Fruit fly (Drosophila melanogaster) whole organism, embryonic: ENCODE results near the gene ND-18.

Experiments
- Atf-2 ChIP-seq: fragments of 200-800 bp; sonication (Bioruptor generic); optimal IDR thresholded peaks from 2 replicates; lab custom pipeline; 2016; ENCODE audit warnings: missing biosample characterization, missing genetic modification characterization
- B-H1 ChIP-seq: fragments of 200-800 bp; sonication (Bioruptor generic); IDR thresholded peaks from 3 replicates; pipeline ENCODE4 v1.3.6; 2022; ENCODE audit warnings: missing biosample characterization, missing genetic modification characterization
- CG10462 ChIP-seq: fragments of 200-800 bp; sonication (Bioruptor generic); optimal IDR thresholded peaks from 2 replicates; lab custom pipeline; 2016; ENCODE audit warnings: missing biosample characterization, missing genetic modification characterization
- CG11085 ChIP-seq: fragments of 200-800 bp; sonication (Bioruptor generic); IDR thresholded peaks from 2 replicates; pipeline ENCODE4 v1.3.6; 2022; ENCODE audit warnings: missing biosample characterization, missing genetic modification characterization
- CG11247 ChIP-seq: fragments of 200-800 bp; sonication (Bioruptor generic); IDR thresholded peaks from 2 replicates; pipeline ENCODE4 v1.3.6; 2022; ENCODE audit warnings: missing biosample characterization, missing genetic modification characterization
- CG12104 ChIP-seq: fragments of 200-800 bp; sonication (Bioruptor generic); optimal IDR thresholded peaks from 3 replicates; lab custom pipeline; 2016; ENCODE audit warnings: missing biosample characterization, missing genetic modification characterization
- CG14860 ChIP-seq: fragments of 200-800 bp; sonication (Bioruptor generic); IDR thresholded peaks from 3 replicates; pipeline ENCODE4 v1.3.6; 2022; ENCODE audit warnings: missing biosample characterization, missing genetic modification characterization; ENCODE audit not compliant: partially characterized antibody
- CG1647 ChIP-seq: fragments of 200-800 bp; sonication (Bioruptor generic); optimal IDR thresholded peaks from 3 replicates; lab custom pipeline; 2016; ENCODE audit warnings: missing biosample characterization, missing genetic modification characterization
- CG17359 ChIP-seq: fragments of 200-800 bp; sonication (Bioruptor generic); optimal IDR thresholded peaks from 3 replicates; lab custom pipeline; 2018; ENCODE audit warnings: missing biosample characterization, mild to moderate bottlenecking, missing genetic modification characterization, moderate library complexity
- CG18476 ChIP-seq: fragments of 200-800 bp; sonication (Bioruptor generic); optimal IDR thresholded peaks from 2 replicates; lab custom pipeline; 2016; ENCODE audit warnings: missing biosample characterization, mild to moderate bottlenecking, missing genetic modification characterization
- CG2678 ChIP-seq: fragments of 200-800 bp; sonication (Bioruptor generic); optimal IDR thresholded peaks from 3 replicates; lab custom pipeline; 2019; ENCODE audit warnings: missing biosample characterization, mild to moderate bottlenecking, missing genetic modification characterization, moderate library complexity
- CG31441 ChIP-seq: fragments of 200-800 bp; sonication (Bioruptor generic); IDR thresholded peaks from 2 replicates; pipeline ENCODE4 v1.3.6; 2022; ENCODE audit warnings: missing biosample characterization, missing genetic modification characterization
- CG3281 ChIP-seq: fragments of 200-800 bp; sonication (Bioruptor generic); optimal IDR thresholded peaks from 3 replicates; lab custom pipeline; 2017; ENCODE audit warnings: missing biosample characterization, mild to moderate bottlenecking, missing genetic modification characterization
- CG4282 ChIP-seq: fragments of 200-800 bp; sonication (Bioruptor generic); optimal IDR thresholded peaks from 2 replicates; lab custom pipeline; 2016; ENCODE audit warnings: missing biosample characterization, missing genetic modification characterization
- CG4617 ChIP-seq: fragments of 200-800 bp; sonication (Bioruptor generic); optimal IDR thresholded peaks from 3 replicates; lab custom pipeline; 2016; ENCODE audit warnings: missing biosample characterization, missing genetic modification characterization, borderline replicate concordance
- CG4707 ChIP-seq: fragments of 200-800 bp; sonication (Bioruptor generic); optimal IDR thresholded peaks from 2 replicates; lab custom pipeline; 2018; ENCODE audit warnings: missing biosample characterization, mild to moderate bottlenecking, missing genetic modification characterization, moderate library complexity
- CG5180 ChIP-seq: fragments of 200-800 bp; sonication (Bioruptor generic); optimal IDR thresholded peaks from 3 replicates; lab custom pipeline; 2017; ENCODE audit warnings: missing biosample characterization, missing genetic modification characterization, mild to moderate bottlenecking, moderate library complexity, missing genetic modification reagents
- CG6791 ChIP-seq: fragments of 200-800 bp; sonication (Bioruptor generic); IDR thresholded peaks from 3 replicates; pipeline ENCODE4 v1.3.6; 2022; ENCODE audit warnings: missing biosample characterization, missing genetic modification characterization; ENCODE audit not compliant: partially characterized antibody
- CG6854 ChIP-seq: fragments of 200-800 bp; sonication (Bioruptor generic); optimal IDR thresholded peaks from 3 replicates; lab custom pipeline; 2017; ENCODE audit warnings: missing biosample characterization, mild to moderate bottlenecking, missing genetic modification characterization
- CG8478 ChIP-seq: fragments of >200 bp; optimal IDR thresholded peaks from 2 replicates; lab custom pipeline; 2018
- CG9437 ChIP-seq: fragments of 200-800 bp; sonication (Bioruptor generic); optimal IDR thresholded peaks from 2 replicates; lab custom pipeline; 2018; ENCODE audit warnings: missing biosample characterization, mild to moderate bottlenecking, missing genetic modification characterization
- CG9876 ChIP-seq: fragments of 200-800 bp; sonication (Bioruptor generic); optimal IDR thresholded peaks from 2 replicates; lab custom pipeline; 2016; ENCODE audit warnings: missing biosample characterization, missing genetic modification characterization
- Dfd ChIP-seq, 2 experiments: fragments of >200 bp; optimal IDR thresholded peaks; 2 replicates each; lab custom pipeline; 2017; ENCODE audit warnings: missing biosample characterization in 2 of 2, missing genetic modification characterization in 2 of 2
- H2.0 ChIP-seq: fragments of 200-800 bp; sonication (Bioruptor generic); IDR thresholded peaks from 2 replicates; pipeline ENCODE4 v1.3.6; 2022; ENCODE audit warnings: missing biosample characterization, missing genetic modification characterization
- Jarid2 ChIP-seq: fragments of 200-800 bp; sonication (Bioruptor generic); optimal IDR thresholded peaks from 3 replicates; lab custom pipeline; 2017; ENCODE audit warnings: mild to moderate bottlenecking, missing biosample characterization, missing genetic modification reagents, missing genetic modification characterization
- Mes4 ChIP-seq: fragments of 200-800 bp; sonication (Bioruptor generic); optimal IDR thresholded peaks from 2 replicates; lab custom pipeline; 2016; ENCODE audit warnings: missing biosample characterization, missing genetic modification characterization
- Neu2 ChIP-seq: fragments of 200-800 bp; sonication (Bioruptor generic); optimal IDR thresholded peaks from 3 replicates; lab custom pipeline; 2016; ENCODE audit warnings: missing biosample characterization, missing genetic modification characterization, borderline replicate concordance
- Opbp ChIP-seq: fragments of 200-800 bp; sonication (Bioruptor generic); IDR thresholded peaks from 3 replicates; pipeline ENCODE4 v1.3.6; 2022; ENCODE audit warnings: missing biosample characterization, missing genetic modification characterization; ENCODE audit not compliant: partially characterized antibody
- Six4 ChIP-seq: fragments of 200-800 bp; sonication (Bioruptor generic); optimal IDR thresholded peaks from 2 replicates; lab custom pipeline; 2016; ENCODE audit warnings: missing biosample characterization, missing genetic modification characterization
- YL-1 ChIP-seq: fragments of 200-800 bp; sonication (Bioruptor generic); optimal IDR thresholded peaks from 3 replicates; lab custom pipeline; 2017; ENCODE audit warnings: missing biosample characterization, mild to moderate bottlenecking, missing genetic modification characterization
- aop ChIP-seq: fragments of 200-800 bp; sonication (Bioruptor generic); IDR thresholded peaks from 2 replicates; pipeline ENCODE4 v1.3.6; 2022; ENCODE audit warnings: missing biosample characterization, missing genetic modification characterization
- crc ChIP-seq: fragments of 200-800 bp; sonication (Bioruptor generic); optimal IDR thresholded peaks from 2 replicates; lab custom pipeline; 2016; ENCODE audit warnings: missing biosample characterization, missing genetic modification characterization
- crol ChIP-seq: fragments of 200-800 bp; sonication (Bioruptor generic); IDR thresholded peaks from 2 replicates; pipeline ENCODE4 v1.3.6; 2022; ENCODE audit warnings: missing biosample characterization, missing genetic modification characterization
- exex ChIP-seq: fragments of 200-800 bp; sonication (Bioruptor generic); optimal IDR thresholded peaks from 4 replicates; lab custom pipeline; 2018; ENCODE audit warnings: missing biosample characterization, mild to moderate bottlenecking, missing genetic modification characterization, moderate library complexity
- fd102C ChIP-seq: fragments of 200-800 bp; sonication (Bioruptor generic); optimal IDR thresholded peaks from 2 replicates; lab custom pipeline; 2018; ENCODE audit warnings: missing biosample characterization, mild to moderate bottlenecking, missing genetic modification characterization, moderate library complexity
- hbn ChIP-seq: fragments of 200-800 bp; sonication (Bioruptor generic); IDR thresholded peaks from 2 replicates; pipeline ENCODE4 v1.3.6; 2022; ENCODE audit warnings: missing biosample characterization, missing genetic modification characterization; ENCODE audit not compliant: partially characterized antibody
- inv ChIP-seq: fragments of 200-800 bp; sonication (Bioruptor generic); IDR thresholded peaks from 2 replicates; pipeline ENCODE4 v1.3.6; 2022; ENCODE audit warnings: missing biosample characterization, missing genetic modification characterization; ENCODE audit not compliant: partially characterized antibody
- lov ChIP-seq, 2 experiments: fragments of 200-800 bp in 1 of 2; fragments of >200 bp in 1 of 2; sonication (Bioruptor generic) in 1 of 2; IDR thresholded peaks in 1 of 2; optimal IDR thresholded peaks in 1 of 2; 2 replicates in 1 of 2; 3 replicates in 1 of 2; pipeline versions ENCODE4 v1.3.6 to Lab custom; 2017 to 2022; ENCODE audit warnings: missing biosample characterization in 1 of 2, missing genetic modification characterization in 1 of 2
- org-1 ChIP-seq: fragments of 200-800 bp; sonication (Bioruptor generic); optimal IDR thresholded peaks from 2 replicates; lab custom pipeline; 2017; ENCODE audit warnings: missing biosample characterization, missing genetic modification characterization
- pho ChIP-seq: fragments of 200-800 bp; sonication (Bioruptor generic); optimal IDR thresholded peaks from 2 replicates; lab custom pipeline; 2016; ENCODE audit warnings: missing biosample characterization, missing genetic modification characterization
- pita ChIP-seq: fragments of 200-800 bp; sonication (Bioruptor generic); optimal IDR thresholded peaks from 2 replicates; lab custom pipeline; 2017; ENCODE audit warnings: missing biosample characterization, mild to moderate bottlenecking, missing genetic modification characterization
- sens-2 ChIP-seq: fragments of 200-800 bp; sonication (Bioruptor generic); IDR thresholded peaks from 2 replicates; pipeline ENCODE4 v1.3.6; 2022; ENCODE audit warnings: missing biosample characterization, missing genetic modification characterization
- sima ChIP-seq: fragments of 200-800 bp; sonication (Bioruptor generic); optimal IDR thresholded peaks from 2 replicates; lab custom pipeline; 2016; ENCODE audit warnings: missing biosample characterization, missing genetic modification characterization
- ssp ChIP-seq: fragments of 200-800 bp; sonication (Bioruptor generic); IDR thresholded peaks from 2 replicates; pipeline ENCODE4 v1.3.6; 2022; ENCODE audit warnings: missing biosample characterization, missing genetic modification characterization
- tap ChIP-seq: fragments of 200-800 bp; optimal IDR thresholded peaks from 3 replicates; lab custom pipeline; 2019; ENCODE audit warnings: missing biosample characterization, mild to moderate bottlenecking, missing genetic modification characterization, moderate library complexity
- trh ChIP-seq: fragments of 200-800 bp; sonication (Bioruptor generic); optimal IDR thresholded peaks from 2 replicates; lab custom pipeline; 2016; ENCODE audit warnings: missing biosample characterization, missing genetic modification characterization
- unpg ChIP-seq: fragments of 200-800 bp; sonication (Bioruptor generic); optimal IDR thresholded peaks from 3 replicates; lab custom pipeline; 2018; ENCODE audit warnings: missing biosample characterization, mild to moderate bottlenecking, missing genetic modification characterization, moderate library complexity
- vnd ChIP-seq: fragments of 200-800 bp; sonication (Bioruptor generic); IDR thresholded peaks from 3 replicates; pipeline ENCODE4 v1.3.6; 2022; ENCODE audit warnings: missing biosample characterization, missing genetic modification characterization; ENCODE audit not compliant: partially characterized antibody

ND-18 gene

DNA sequence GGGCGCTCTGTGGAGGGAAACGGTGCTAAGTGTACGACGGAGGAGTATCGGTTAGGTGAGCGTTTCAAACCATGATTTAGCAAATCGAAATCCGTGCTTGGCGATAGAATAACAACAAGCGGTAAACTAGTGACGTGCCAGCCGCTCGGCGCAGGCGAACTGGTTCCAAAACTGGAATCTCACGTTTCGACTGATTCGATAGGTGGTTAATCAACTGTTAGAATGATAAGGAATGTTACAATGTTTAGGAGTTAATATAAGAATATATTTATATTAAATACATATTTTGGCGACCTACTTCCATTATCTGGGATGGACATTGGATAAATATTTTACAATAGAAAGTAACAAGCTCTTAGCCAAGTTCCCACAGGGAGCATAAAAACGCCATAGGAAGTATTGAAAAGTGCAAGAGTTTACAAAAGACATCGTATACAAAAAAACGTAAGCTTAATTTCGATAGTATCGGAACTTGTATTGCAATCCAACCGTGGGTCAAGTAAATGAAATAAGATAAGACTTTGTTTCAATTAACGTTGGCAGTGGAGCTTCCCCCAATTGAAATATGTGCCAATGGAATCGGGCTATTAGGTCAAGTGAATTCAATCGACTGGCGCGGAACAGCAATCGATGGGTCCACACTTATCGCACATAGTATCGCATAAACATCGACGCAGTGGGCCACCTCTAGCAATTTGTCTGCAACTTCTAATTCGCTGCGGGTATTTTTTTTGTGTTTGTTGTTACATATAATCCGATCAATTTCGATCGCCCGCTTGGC is 2.8 kb downstream of the ND-18 start, which contains the start of the genes ksh, CG14200 and Pfrx (continued):
- no peak for TF ChIP-seq CG31441 (GFP tag; lab: Robert Waterston, UW)
- TF ChIP-seq Atf-2: no peak
- TF ChIP-seq CG5180 (GFP tag; lab: Kevin White, UChicago): no peak
- TF ChIP-seq Opbp: peak; percentile 92
- TF ChIP-seq CG1647 (GFP tag; lab: Kevin White, UChicago): no peak
- no peak for TF ChIP-seq H2.0
- no peak for TF ChIP-seq tap (tag; lab: Kevin White, UChicago)
- TF ChIP-seq lov (optimal IDR thresholded peaks at IDR 0.05; lab: Kevin White, UChicago): no peak
- no peak for TF ChIP-seq lov (GFP tag; IDR thresholded peaks at IDR 0.05; lab: Robert Waterston, UW)
- TF ChIP-seq CG11085 (GFP tag; lab: Robert Waterston, UW): no peak
- no peak for TF ChIP-seq trh
- TF ChIP-seq pho (GFP tag; lab: Kevin White, UChicago): peak; percentile 8
- no peak for TF ChIP-seq CG3281 (GFP tag; lab: Kevin White, UChicago)
- no peak for TF ChIP-seq pita (GFP tag; lab: Kevin White, UChicago)
- TF ChIP-seq CG9437 (GFP tag; lab: Kevin White, UChicago): peak; percentile 47
- TF ChIP-seq CG2678 (tag; lab: Kevin White, UChicago): no peak
- TF ChIP-seq CG9876: no peak
- TF ChIP-seq exex (tag; lab: Kevin White, UChicago): no peak
- TF ChIP-seq CG4282: no peak
- TF ChIP-seq CG18476 (GFP tag; lab: Kevin White, UChicago): no peak
- TF ChIP-seq CG4617 (GFP tag; lab: Kevin White, UChicago): no peak
- no peak for TF ChIP-seq Neu2 (GFP tag; lab: Kevin White, UChicago)
- no peak for TF ChIP-seq CG4707 (GFP tag; lab: Kevin White, UChicago)
- no peak for TF ChIP-seq crc (GFP tag; lab: Kevin White, UChicago)
- TF ChIP-seq crol (GFP tag; lab: Robert Waterston, UW): no peak
- peak; percentile 61 for TF ChIP-seq hbn (GFP tag; lab: Robert Waterston, UW)
- peak; percentile 94 for TF ChIP-seq CG6791
- TF ChIP-seq aop (GFP tag; lab: Robert Waterston, UW): no peak
- no peak for TF ChIP-seq B-H1 (GFP tag; lab: Robert Waterston, UW)
- TF ChIP-seq YL-1: no peak
- no peak for TF ChIP-seq CG6854
- TF ChIP-seq CG11247: no peak
- no peak for TF ChIP-seq CG10462 (GFP tag; lab: Kevin White, UChicago)
- no peak for TF ChIP-seq sima (GFP tag; lab: Kevin White, UChicago)
- TF ChIP-seq Jarid2 (GFP tag; lab: Kevin White, UChicago): no peak
- no peak for TF ChIP-seq CG12104 (GFP tag; lab: Kevin White, UChicago)

DNA sequence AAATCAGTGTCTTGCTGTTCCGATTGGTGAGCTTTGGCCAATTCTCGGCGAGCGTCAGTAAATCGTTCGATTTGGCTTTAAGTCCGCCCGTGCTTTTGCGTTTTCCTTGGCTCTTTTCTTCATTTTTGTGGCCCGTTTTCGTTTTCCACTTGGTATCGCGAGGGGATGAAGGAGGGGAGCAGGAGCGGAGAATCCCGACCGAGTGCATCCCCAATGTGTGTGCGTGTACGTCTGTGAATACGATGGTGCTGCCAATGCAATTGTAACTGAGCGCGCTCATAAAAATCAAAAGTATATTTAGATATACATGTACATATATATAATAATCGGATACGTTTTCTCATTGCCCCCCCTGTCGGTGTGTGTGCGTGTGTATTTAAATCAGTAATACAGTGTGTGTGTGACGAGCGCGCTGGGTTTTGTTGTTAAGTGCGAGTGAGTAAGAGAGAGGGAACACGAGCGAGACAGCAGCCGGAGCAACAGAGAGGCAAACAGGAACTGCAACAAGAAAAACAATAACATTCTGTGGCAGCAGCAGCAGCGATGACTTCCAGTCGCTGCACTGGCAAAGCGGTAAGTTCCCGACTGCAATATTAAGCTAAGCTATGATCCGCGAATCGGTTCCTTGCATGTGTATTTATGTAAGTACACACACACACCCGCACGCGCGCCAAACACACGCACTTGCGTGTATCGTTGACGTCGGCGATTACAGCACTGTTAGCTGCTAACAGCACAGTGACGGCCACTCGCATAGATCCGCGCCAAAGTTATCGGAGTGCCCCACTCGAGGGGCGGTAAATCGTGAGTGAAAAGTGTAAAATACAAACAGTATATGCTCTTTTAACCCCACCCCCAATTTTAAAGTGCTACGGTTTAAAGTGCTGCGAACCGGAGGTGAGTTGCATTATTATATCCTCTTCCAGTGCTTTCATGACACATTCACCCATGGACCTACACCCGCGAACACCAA is 3.7 kb downstream of the ND-18 start:
- no peak for TF ChIP-seq Dfd (GFP tag; optimal IDR thresholded peaks at IDR 0.05; lab: Kevin White, UChicago)
- TF ChIP-seq fd102C (GFP tag; lab: Kevin White, UChicago): no peak
- TF ChIP-seq vnd (GFP tag; lab: Robert Waterston, UW): no peak
- no peak for TF ChIP-seq CG14860 (GFP tag; lab: Robert Waterston, UW)
- TF ChIP-seq unpg: peak; percentile 66
- no peak for TF ChIP-seq Six4 (GFP tag; lab: Kevin White, UChicago)
- TF ChIP-seq sens-2 (GFP tag; lab: Robert Waterston, UW): no peak
- TF ChIP-seq ssp (GFP tag; lab: Robert Waterston, UW): peak; percentile 47; the same call in 1 of the 2 replicates
- TF ChIP-seq CG17359: peak; percentile 44
- TF ChIP-seq org-1: peak; percentile 74
- peak; percentile 22 for TF ChIP-seq Mes4 (GFP tag; lab: Kevin White, UChicago)
- TF ChIP-seq inv: no peak
- peak; percentile 94 for TF ChIP-seq CG8478 (lab: Kevin White, UChicago)
